Fruit fly (Drosophila melanogaster) whole organism, wandering third instar larva: ENCODE data around the gene shv.

Experiments used
- Abd-B ChIP-seq: fragments of >200 bp; optimal IDR thresholded peaks from 2 replicates; lab custom pipeline; 2017; ENCODE audit warnings: missing biosample characterization, missing genetic modification characterization
- CG32264 ChIP-seq: fragments of 200-800 bp; sonication (Bioruptor generic); optimal IDR thresholded peaks from 2 replicates; lab custom pipeline; 2016; ENCODE audit warnings: missing biosample characterization, missing genetic modification characterization
- CG9705 ChIP-seq: fragments of 200-800 bp; sonication (Bioruptor generic); optimal IDR thresholded peaks from 2 replicates; lab custom pipeline; 2018; ENCODE audit warnings: missing biosample characterization, mild to moderate bottlenecking, missing genetic modification characterization
- CrebA ChIP-seq: fragments of 200-800 bp; sonication (Bioruptor generic); optimal IDR thresholded peaks from 2 replicates; lab custom pipeline; 2016; ENCODE audit warnings: missing biosample characterization, mild to moderate bottlenecking, missing genetic modification characterization, borderline replicate concordance
- Dfd ChIP-seq: fragments of >200 bp; optimal IDR thresholded peaks from 2 replicates; lab custom pipeline; 2017; ENCODE audit warnings: missing biosample characterization, missing genetic modification characterization
- Dif ChIP-seq: fragments of 200-275, 200-300 bp; sonication (Bioruptor generic); optimal IDR thresholded peaks from 2 replicates; lab custom pipeline; 2018; ENCODE audit warnings: missing biosample characterization, missing genetic modification characterization; ENCODE audit not compliant: partially characterized antibody
- GATAd ChIP-seq: sonication (Bioruptor generic); optimal IDR thresholded peaks from 2 replicates; lab custom pipeline; 2016; ENCODE audit warnings: missing biosample characterization, missing genetic modification characterization
- HLH106 ChIP-seq: fragments of 200-800 bp; optimal IDR thresholded peaks from 3 replicates; lab custom pipeline; 2019; ENCODE audit warnings: missing biosample characterization, mild to moderate bottlenecking, missing genetic modification characterization, moderate library complexity
- Hnf4 ChIP-seq: fragments of 200-800 bp; sonication (Bioruptor generic); optimal IDR thresholded peaks from 2 replicates; lab custom pipeline; 2016; ENCODE audit warnings: missing biosample characterization, mild to moderate bottlenecking, missing genetic modification characterization
- Hr78 ChIP-seq: fragments of >200 bp; optimal IDR thresholded peaks from 2 replicates; lab custom pipeline; 2017; ENCODE audit warnings: missing biosample characterization, missing genetic modification characterization
- Hr83 ChIP-seq: fragments of 200-300 bp; sonication (Bioruptor generic); optimal IDR thresholded peaks from 2 replicates; lab custom pipeline; 2016; ENCODE audit warnings: missing biosample characterization, mild to moderate bottlenecking, missing genetic modification characterization, moderate library complexity; ENCODE audit not compliant: poor library complexity, severe bottlenecking
- Jra ChIP-seq: sonication (Bioruptor generic); optimal IDR thresholded peaks from 2 replicates; lab custom pipeline; 2016; ENCODE audit warnings: missing biosample characterization, missing genetic modification characterization
- Mio ChIP-seq: sonication (Bioruptor generic); optimal IDR thresholded peaks from 2 replicates; lab custom pipeline; 2016; ENCODE audit warnings: missing biosample characterization, missing genetic modification characterization
- Myc ChIP-seq: fragments of >200 bp; optimal IDR thresholded peaks from 2 replicates; lab custom pipeline; 2017
- N ChIP-seq: fragments of >200 bp; optimal IDR thresholded peaks from 2 replicates; lab custom pipeline; 2018; ENCODE audit warnings: missing biosample characterization, missing external identifiers, missing genetic modification characterization
- OdsH ChIP-seq: fragments of 200-800 bp; sonication (Bioruptor generic); optimal IDR thresholded peaks from 2 replicates; lab custom pipeline; 2016; ENCODE audit warnings: missing biosample characterization, mild to moderate bottlenecking, missing genetic modification characterization
- Rel ChIP-seq, 2 experiments: fragments of 200-800 bp; sonication (Bioruptor generic) in 1 of 2; optimal IDR thresholded peaks; 2 replicates in 1 of 2; 3 replicates in 1 of 2; lab custom pipeline; 2016 to 2019; ENCODE audit warnings: mild to moderate bottlenecking in 2 of 2, missing biosample characterization in 2 of 2, missing genetic modification characterization in 2 of 2, moderate library complexity in 1 of 2
- Sp1 ChIP-seq: fragments of 200-800 bp; sonication (Bioruptor generic); optimal IDR thresholded peaks from 3 replicates; lab custom pipeline; 2019; ENCODE audit warnings: missing biosample characterization, mild to moderate bottlenecking, missing genetic modification characterization, moderate library complexity
- Vsx2 ChIP-seq: fragments of 200-300, 225-300 bp; sonication (Bioruptor generic); optimal IDR thresholded peaks from 2 replicates; lab custom pipeline; 2018; ENCODE audit warnings: missing biosample characterization, missing genetic modification characterization; ENCODE audit not compliant: partially characterized antibody
- br ChIP-seq: fragments of 200-800 bp; sonication (Bioruptor generic); optimal IDR thresholded peaks from 2 replicates; lab custom pipeline; 2016; ENCODE audit warnings: missing biosample characterization, missing genetic modification characterization
- brk ChIP-seq: fragments of 200-800 bp; sonication (Bioruptor generic); optimal IDR thresholded peaks from 2 replicates; lab custom pipeline; 2016; ENCODE audit warnings: missing biosample characterization, mild to moderate bottlenecking, missing genetic modification characterization
- dl ChIP-seq, 2 experiments: fragments of 175-275, 200-275 bp in 1 of 2; fragments of 200-275 bp in 1 of 2; sonication (Bioruptor generic); optimal IDR thresholded peaks; lab custom pipeline; 2018; ENCODE audit warnings: mild to moderate bottlenecking in 2 of 2, missing biosample characterization in 2 of 2, missing genetic modification characterization in 2 of 2, moderate library complexity in 2 of 2; ENCODE audit not compliant: partially characterized antibody in 2 of 2, insufficient read depth in 1 of 2
- dmrt93B ChIP-seq: fragments of 200-800 bp; sonication (Bioruptor generic); optimal IDR thresholded peaks from 2 replicates; lab custom pipeline; 2018; ENCODE audit warnings: missing biosample characterization, mild to moderate bottlenecking, missing genetic modification characterization
- dsf ChIP-seq: sonication (Bioruptor generic); optimal IDR thresholded peaks from 2 replicates; lab custom pipeline; 2016; ENCODE audit warnings: missing biosample characterization, missing genetic modification characterization, borderline replicate concordance
- ey ChIP-seq: fragments of 200-800 bp; sonication (Bioruptor generic); optimal IDR thresholded peaks from 2 replicates; lab custom pipeline; 2016; ENCODE audit warnings: missing biosample characterization, missing genetic modification characterization
- foxo ChIP-seq, 2 experiments: fragments of 200-800 bp; sonication (Bioruptor generic); optimal IDR thresholded peaks; 2 replicates in 1 of 2; 3 replicates in 1 of 2; lab custom pipeline; 2016 to 2017; ENCODE audit warnings: missing biosample characterization in 2 of 2, missing genetic modification characterization in 2 of 2
- fru ChIP-seq: fragments of 200-800 bp; sonication (Bioruptor generic); optimal IDR thresholded peaks from 3 replicates; lab custom pipeline; 2016; ENCODE audit warnings: missing biosample characterization, mild to moderate bottlenecking, missing genetic modification characterization
- h ChIP-seq: fragments of 200-800 bp; sonication (Bioruptor generic); optimal IDR thresholded peaks from 3 replicates; lab custom pipeline; 2016; ENCODE audit warnings: missing biosample characterization, mild to moderate bottlenecking, missing genetic modification characterization
- lola ChIP-seq: fragments of >200 bp; optimal IDR thresholded peaks from 2 replicates; lab custom pipeline; 2017; ENCODE audit warnings: missing biosample characterization, missing genetic modification characterization
- pan ChIP-seq: fragments of >200 bp; optimal IDR thresholded peaks from 2 replicates; lab custom pipeline; 2017
- psq ChIP-seq: fragments of 200-800 bp; sonication (Bioruptor generic); optimal IDR thresholded peaks from 3 replicates; lab custom pipeline; 2017; ENCODE audit warnings: missing biosample characterization, mild to moderate bottlenecking, missing genetic modification characterization, moderate library complexity
- rgr ChIP-seq: fragments of 200-800 bp; sonication (Bioruptor generic); optimal IDR thresholded peaks from 3 replicates; lab custom pipeline; 2016; ENCODE audit warnings: missing biosample characterization, mild to moderate bottlenecking, missing genetic modification characterization
- sage ChIP-seq: fragments of 200-800 bp; sonication (Bioruptor generic); optimal IDR thresholded peaks from 2 replicates; lab custom pipeline; 2016; ENCODE audit warnings: missing biosample characterization, mild to moderate bottlenecking, missing genetic modification characterization
- sv ChIP-seq: fragments of 200-800 bp; sonication (Bioruptor generic); optimal IDR thresholded peaks from 3 replicates; lab custom pipeline; 2016; ENCODE audit warnings: missing biosample characterization, missing genetic modification characterization
- tai ChIP-seq: sonication (Bioruptor generic); optimal IDR thresholded peaks from 2 replicates; lab custom pipeline; 2016; ENCODE audit warnings: missing biosample characterization, missing genetic modification characterization
- usp ChIP-seq: fragments of >200 bp; optimal IDR thresholded peaks from 2 replicates; lab custom pipeline; 2017; ENCODE audit warnings: missing biosample characterization, missing genetic modification characterization
- woc ChIP-seq: sonication (Bioruptor generic); optimal IDR thresholded peaks from 2 replicates; lab custom pipeline; 2016; ENCODE audit warnings: missing biosample characterization, mild to moderate bottlenecking, missing genetic modification characterization

Gene shv

DNA sequence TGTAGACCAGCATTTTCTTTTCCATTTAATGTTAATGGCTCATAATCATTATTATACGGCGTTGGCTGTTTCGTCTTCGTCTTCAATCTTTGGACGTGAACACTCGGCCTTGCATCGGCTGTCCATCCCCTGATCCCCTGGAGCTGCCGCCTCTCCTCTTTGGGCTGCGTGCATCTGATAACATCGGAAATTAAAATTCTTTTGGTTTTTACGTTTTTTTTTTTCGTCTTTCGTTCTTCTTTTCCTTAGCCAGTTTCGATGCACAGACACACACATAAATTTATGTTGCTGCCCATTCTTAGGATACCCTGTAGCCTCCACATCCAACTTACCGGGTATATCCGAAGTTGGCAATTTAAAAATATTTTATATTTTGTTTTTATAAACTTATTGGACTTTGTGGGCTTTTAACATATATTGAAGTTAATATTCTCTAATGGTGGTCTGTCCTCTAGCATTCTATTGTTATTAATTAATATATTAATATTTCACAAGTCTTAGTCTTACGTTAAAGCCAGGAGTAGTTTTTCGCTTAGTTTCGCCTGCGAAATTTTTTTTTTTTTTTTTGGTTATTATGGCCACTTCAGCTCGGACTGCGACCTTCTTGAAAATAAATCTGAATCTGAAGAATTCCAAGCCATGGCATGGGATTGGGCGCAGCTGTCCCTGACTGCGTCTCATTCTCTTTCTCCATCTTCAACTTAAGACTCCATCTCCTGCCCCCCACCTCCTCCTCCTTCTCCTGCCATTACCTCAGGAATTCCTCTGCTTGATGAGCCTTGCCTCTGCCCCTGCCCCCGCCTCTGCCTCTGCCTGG is 12.1 kb upstream of the shv start:
- TF ChIP-seq woc (GFP tag; lab: Kevin White, UChicago) (peak; percentile 72), Abd-B (no peak), h (peak; percentile 87), Rel (GFP tag; optimal IDR thresholded peaks at IDR 0.05; lab: Kevin White, UChicago) (peak; percentile 55), Rel (tag; optimal IDR thresholded peaks at IDR 0.05; lab: Kevin White, UChicago) (peak; percentile 36), N (GFP tag; lab: Kevin White, UChicago) (no peak), Jra (peak; percentile 4), br (GFP tag; lab: Kevin White, UChicago) (peak; percentile 63), psq (GFP tag; lab: Kevin White, UChicago) (peak; percentile 93), Myc (lab: Kevin White, UChicago) (no peak), ey (GFP tag; lab: Kevin White, UChicago) (peak; percentile 75), Vsx2 (GFP tag; lab: Kevin White, UChicago) (no peak), pan (lab: Kevin White, UChicago) (no peak), dmrt93B (GFP tag; lab: Kevin White, UChicago) (peak; percentile 83), foxo (GFP tag; optimal IDR thresholded peaks at IDR 0.05; lab: Kevin White, UChicago) (peak in 1 of 2 experiments; percentile 93), rgr (GFP tag; lab: Kevin White, UChicago) (peak; percentile 86), tai (no peak), Hr83 (GFP tag; lab: Kevin White, UChicago) (peak; percentile 22), dsf (GFP tag; lab: Kevin White, UChicago) (peak; percentile 28), sage (GFP tag; lab: Kevin White, UChicago) (peak; percentile 78), fru (GFP tag; lab: Kevin White, UChicago) (peak; percentile 90), brk (GFP tag; lab: Kevin White, UChicago) (peak; percentile 80), Sp1 (GFP tag; lab: Kevin White, UChicago) (peak; percentile 94), Hnf4 (peak; percentile 45), HLH106 (tag; lab: Kevin White, UChicago) (peak; percentile 91), OdsH (peak; percentile 93), CG9705 (GFP tag; lab: Kevin White, UChicago) (peak; percentile 39)

DNA sequence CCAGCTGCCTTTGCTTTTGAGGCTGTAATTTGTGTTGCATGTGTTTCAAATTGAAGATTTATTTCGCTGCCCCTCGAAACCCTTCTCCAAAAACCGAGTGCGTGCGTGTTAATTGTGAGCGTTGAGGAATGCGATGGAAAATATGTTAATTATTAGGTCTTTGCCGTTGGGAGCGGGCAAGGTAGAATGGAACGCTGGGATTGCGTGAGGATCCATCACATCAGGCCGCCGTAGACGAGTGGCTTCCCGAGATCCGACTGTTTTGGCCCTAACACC is 11.5 kb upstream of the shv start:
- TF ChIP-seq HLH106 (tag; lab: Kevin White, UChicago) (no peak), usp (no peak), pan (lab: Kevin White, UChicago) (no peak), Abd-B (no peak)

DNA sequence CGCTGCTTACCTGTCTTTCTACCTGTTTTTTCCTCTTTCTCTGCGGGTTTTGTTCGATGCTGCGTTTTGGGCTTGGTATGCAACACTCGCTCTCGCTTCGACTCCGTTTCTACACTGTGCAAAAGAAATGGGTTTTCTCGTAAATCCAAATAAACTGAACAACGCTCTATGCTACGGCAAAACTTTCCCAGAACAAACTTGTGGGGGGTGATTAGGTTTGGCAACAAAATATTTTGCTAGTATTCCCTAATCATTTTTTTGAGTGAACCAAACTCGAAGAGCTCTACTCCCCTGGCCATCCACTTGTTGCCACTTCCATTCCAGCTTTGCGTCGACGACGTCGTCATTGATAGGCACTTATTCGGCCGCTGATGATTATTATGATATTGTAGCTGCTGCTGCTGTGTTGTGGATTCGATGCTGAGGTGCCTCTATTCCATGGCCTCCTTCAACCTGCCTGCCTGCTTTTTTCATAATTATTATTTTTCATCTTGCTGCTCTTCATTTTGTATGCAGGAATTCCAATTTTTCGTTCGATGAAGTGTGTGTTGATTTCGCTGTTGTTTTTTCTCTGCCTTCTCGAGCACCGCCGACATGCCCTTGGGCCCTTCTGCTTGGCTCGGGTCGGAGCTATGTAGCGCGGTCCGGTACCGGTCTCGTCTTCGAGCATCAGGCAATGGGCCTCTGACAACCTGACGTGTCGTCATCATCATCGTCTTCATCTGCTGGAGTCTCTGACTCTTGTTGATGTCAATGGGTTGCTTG is 10.8 kb upstream of the shv start:
- no peak for TF ChIP-seq CrebA (GFP tag; lab: Kevin White, UChicago)
- peak; percentile 94 for TF ChIP-seq Sp1 (GFP tag; lab: Kevin White, UChicago)
- TF ChIP-seq dmrt93B (GFP tag; lab: Kevin White, UChicago), result peak; percentile 90
- no peak for TF ChIP-seq Hr78 (GFP tag; lab: Kevin White, UChicago)
- no peak for TF ChIP-seq Dfd (GFP tag; lab: Kevin White, UChicago)
- TF ChIP-seq Hr83 (GFP tag; lab: Kevin White, UChicago), result peak; percentile 82
- peak; percentile 96 for TF ChIP-seq br (GFP tag; lab: Kevin White, UChicago)
- peak; percentile 92 for TF ChIP-seq Rel (GFP tag; optimal IDR thresholded peaks at IDR 0.05; lab: Kevin White, UChicago)
- peak; percentile 61 for TF ChIP-seq Rel (tag; optimal IDR thresholded peaks at IDR 0.05; lab: Kevin White, UChicago)
- no peak for TF ChIP-seq N (GFP tag; lab: Kevin White, UChicago)
- TF ChIP-seq psq (GFP tag; lab: Kevin White, UChicago), result peak; percentile 91
- TF ChIP-seq Myc (lab: Kevin White, UChicago), result no peak
- peak; percentile 96 for TF ChIP-seq ey (GFP tag; lab: Kevin White, UChicago)
- TF ChIP-seq dsf (GFP tag; lab: Kevin White, UChicago), result peak; percentile 80
- peak; percentile 96 for TF ChIP-seq h
- no peak for TF ChIP-seq Abd-B
- peak; percentile 95 for TF ChIP-seq OdsH
- peak; percentile 97 for TF ChIP-seq woc (GFP tag; lab: Kevin White, UChicago)
- TF ChIP-seq Jra, result peak; percentile 86
- peak; percentile 97 for TF ChIP-seq fru (GFP tag; lab: Kevin White, UChicago)
- TF ChIP-seq rgr (GFP tag; lab: Kevin White, UChicago), result peak; percentile 94
- no peak for TF ChIP-seq lola (GFP tag; lab: Kevin White, UChicago)
- TF ChIP-seq CG32264, result peak; percentile 91
- no peak for TF ChIP-seq tai
- peak; percentile 93 for TF ChIP-seq Hnf4
- TF ChIP-seq Vsx2 (GFP tag; lab: Kevin White, UChicago), result peak; percentile 4
- peak; percentile 63 to 97 for TF ChIP-seq foxo (GFP tag; optimal IDR thresholded peaks at IDR 0.05; lab: Kevin White, UChicago)
- TF ChIP-seq sage (GFP tag; lab: Kevin White, UChicago), result peak; percentile 96
- TF ChIP-seq HLH106 (tag; lab: Kevin White, UChicago), result peak; percentile 94
- TF ChIP-seq pan (lab: Kevin White, UChicago), result no peak
- no peak for TF ChIP-seq Dif (GFP tag; lab: Kevin White, UChicago)
- no peak for TF ChIP-seq usp
- peak in 1 of 2 experiments; percentile 10 for TF ChIP-seq dl (GFP tag; optimal IDR thresholded peaks at IDR 0.05; lab: Kevin White, UChicago; ENCODE audit: insufficient read depth in 1 of 2, partially characterized antibody in 2 of 2)
- peak; percentile 67 for TF ChIP-seq Mio
- TF ChIP-seq GATAd (GFP tag; lab: Kevin White, UChicago), result no peak
- TF ChIP-seq sv (GFP tag; lab: Kevin White, UChicago), result peak; percentile 48
- no peak for TF ChIP-seq brk (GFP tag; lab: Kevin White, UChicago)
- peak; percentile 76 for TF ChIP-seq CG9705 (GFP tag; lab: Kevin White, UChicago)
